Fruit fly (Drosophila melanogaster) whole organism, embryonic: Measurements from ENCODE around the gene CG31089.
A peak's percentile ranks its signal among the peaks of the same experiment; 100 is the strongest.

Experiments used
- Ada2b ChIP-seq: fragments of 200-800 bp; sonication (Bioruptor generic); IDR thresholded peaks from 2 replicates; pipeline ENCODE4 v1.3.6; 2022; ENCODE audit warnings: missing biosample characterization, missing genetic modification characterization
- B-H2 ChIP-seq: fragments of 200-800 bp; sonication (Bioruptor generic); optimal IDR thresholded peaks from 2 replicates; lab custom pipeline; 2018; ENCODE audit warnings: missing biosample characterization, mild to moderate bottlenecking, missing genetic modification characterization
- CG1233 ChIP-seq: fragments of 200-800 bp; sonication (Bioruptor generic); optimal IDR thresholded peaks from 4 replicates; lab custom pipeline; 2018; ENCODE audit warnings: missing biosample characterization, mild to moderate bottlenecking, missing genetic modification characterization
- CG13894 ChIP-seq: fragments of 200-800 bp; sonication (Bioruptor generic); optimal IDR thresholded peaks from 3 replicates; lab custom pipeline; 2018; ENCODE audit warnings: missing biosample characterization, mild to moderate bottlenecking, missing genetic modification characterization, moderate library complexity
- CG14441 ChIP-seq: fragments of 200-800 bp; sonication (Bioruptor generic); IDR thresholded peaks from 2 replicates; pipeline ENCODE4 v1.3.6; 2022; ENCODE audit warnings: missing biosample characterization, missing genetic modification characterization
- CG1603 ChIP-seq: fragments of 200-800 bp; sonication (Bioruptor generic); optimal IDR thresholded peaks from 2 replicates; lab custom pipeline; 2019; ENCODE audit warnings: missing biosample characterization, mild to moderate bottlenecking, missing genetic modification characterization, moderate library complexity
- CG17359 ChIP-seq: fragments of 200-800 bp; sonication (Bioruptor generic); optimal IDR thresholded peaks from 3 replicates; lab custom pipeline; 2018; ENCODE audit warnings: missing biosample characterization, mild to moderate bottlenecking, missing genetic modification characterization, moderate library complexity
- CG17802 ChIP-seq: fragments of 200-800 bp; sonication (Bioruptor generic); optimal IDR thresholded peaks from 2 replicates; lab custom pipeline; 2018; ENCODE audit warnings: missing biosample characterization, mild to moderate bottlenecking, missing genetic modification characterization, moderate library complexity
- CG18764 ChIP-seq: fragments of 200-800 bp; sonication (Bioruptor generic); optimal IDR thresholded peaks from 3 replicates; lab custom pipeline; 2016; ENCODE audit warnings: missing biosample characterization, missing genetic modification characterization
- CG2202 ChIP-seq: fragments of 200-800 bp; sonication (Bioruptor generic); optimal IDR thresholded peaks from 2 replicates; lab custom pipeline; 2018; ENCODE audit warnings: missing biosample characterization, mild to moderate bottlenecking, missing genetic modification characterization
- CG2678 ChIP-seq: fragments of 200-800 bp; sonication (Bioruptor generic); optimal IDR thresholded peaks from 3 replicates; lab custom pipeline; 2019; ENCODE audit warnings: missing biosample characterization, mild to moderate bottlenecking, missing genetic modification characterization, moderate library complexity
- CG30403 ChIP-seq: fragments of 200-800 bp; sonication (Bioruptor generic); optimal IDR thresholded peaks from 3 replicates; lab custom pipeline; 2016; ENCODE audit warnings: missing biosample characterization, missing genetic modification characterization
- CG31224 ChIP-seq: fragments of 200-800 bp; sonication (Bioruptor generic); IDR thresholded peaks from 2 replicates; pipeline ENCODE4 v1.3.6; 2022; ENCODE audit warnings: missing biosample characterization, missing genetic modification characterization
- CG31365 ChIP-seq: fragments of 200-800 bp; sonication (Bioruptor generic); optimal IDR thresholded peaks from 2 replicates; lab custom pipeline; 2018; ENCODE audit warnings: missing biosample characterization, mild to moderate bottlenecking, missing genetic modification characterization
- CG32532 ChIP-seq: fragments of 200-800 bp; sonication (Bioruptor generic); IDR thresholded peaks from 2 replicates; pipeline ENCODE4 v1.3.6; 2022; ENCODE audit warnings: missing biosample characterization, missing genetic modification characterization
- CG32767 ChIP-seq: fragments of 200-800 bp; sonication (Bioruptor generic); IDR thresholded peaks from 2 replicates; pipeline ENCODE4 v1.3.6; 2022; ENCODE audit warnings: missing biosample characterization, missing genetic modification characterization
- CG42726 ChIP-seq: fragments of 200-800 bp; sonication (Bioruptor generic); IDR thresholded peaks from 2 replicates; pipeline ENCODE4 v1.3.6; 2022; ENCODE audit warnings: missing biosample characterization, missing genetic modification characterization; ENCODE audit not compliant: partially characterized antibody
- CG5953 ChIP-seq: fragments of 200-800 bp; sonication (Bioruptor generic); IDR thresholded peaks from 2 replicates; pipeline ENCODE4 v1.3.6; 2022; ENCODE audit warnings: missing biosample characterization, missing genetic modification characterization
- CG6175 ChIP-seq: fragments of 200-800 bp; sonication (Bioruptor generic); IDR thresholded peaks from 3 replicates; pipeline ENCODE4 v1.3.6; 2022; ENCODE audit warnings: missing biosample characterization, missing genetic modification characterization
- CG8290 ChIP-seq, 3 experiments: fragments of 200-800 bp; sonication (Bioruptor generic); optimal IDR thresholded peaks; 2 replicates each; lab custom pipeline; 2016 to 2019; ENCODE audit warnings: missing biosample characterization in 3 of 3, missing genetic modification characterization in 3 of 3, mild to moderate bottlenecking in 2 of 3, moderate library complexity in 1 of 3
- CG9215 ChIP-seq: fragments of 200-800 bp; sonication (Bioruptor generic); IDR thresholded peaks from 2 replicates; pipeline ENCODE4 v1.3.6; 2022; ENCODE audit warnings: missing biosample characterization, missing genetic modification characterization
- Doc3 ChIP-seq: fragments of 200-800 bp; sonication (Bioruptor generic); IDR thresholded peaks from 3 replicates; pipeline ENCODE4 v1.3.6; 2022; ENCODE audit warnings: missing biosample characterization, missing genetic modification characterization; ENCODE audit not compliant: partially characterized antibody
- Dp ChIP-seq: fragments of 200-800 bp; sonication (Bioruptor generic); optimal IDR thresholded peaks from 2 replicates; lab custom pipeline; 2018; ENCODE audit warnings: missing biosample characterization, mild to moderate bottlenecking, missing genetic modification characterization, moderate library complexity
- E2f2 ChIP-seq: fragments of 200-800 bp; sonication (Bioruptor generic); IDR thresholded peaks from 2 replicates; pipeline ENCODE4 v1.3.6; 2022; ENCODE audit warnings: missing biosample characterization, missing genetic modification characterization
- Hand ChIP-seq: fragments of 200-800 bp; sonication (Bioruptor generic); optimal IDR thresholded peaks from 2 replicates; lab custom pipeline; 2017; ENCODE audit warnings: mild to moderate bottlenecking, missing biosample characterization, missing genetic modification reagents, missing genetic modification characterization
- Hr78 ChIP-seq, 2 experiments: fragments of 200-800 bp in 1 of 2; fragments of >200 bp in 1 of 2; sonication (Bioruptor generic) in 1 of 2; optimal IDR thresholded peaks; 2 replicates each; lab custom pipeline; 2017 to 2019; ENCODE audit warnings: missing biosample characterization in 2 of 2, missing genetic modification characterization in 2 of 2, mild to moderate bottlenecking in 1 of 2, moderate library complexity in 1 of 2
- Lhr ChIP-seq: fragments of 200-800 bp; sonication (Bioruptor generic); optimal IDR thresholded peaks from 3 replicates; lab custom pipeline; 2017; ENCODE audit warnings: mild to moderate bottlenecking, missing biosample characterization, missing genetic modification reagents, missing genetic modification characterization
- Lpt ChIP-seq: fragments of >200 bp; optimal IDR thresholded peaks from 2 replicates; lab custom pipeline; 2018; ENCODE audit warnings: missing biosample characterization, missing genetic modification characterization
- Opbp ChIP-seq: fragments of 200-800 bp; sonication (Bioruptor generic); IDR thresholded peaks from 3 replicates; pipeline ENCODE4 v1.3.6; 2022; ENCODE audit warnings: missing biosample characterization, missing genetic modification characterization; ENCODE audit not compliant: partially characterized antibody
- Sry-β ChIP-seq: fragments of 200-800 bp; sonication (Bioruptor generic); optimal IDR thresholded peaks from 2 replicates; lab custom pipeline; 2018; ENCODE audit warnings: missing biosample characterization, mild to moderate bottlenecking, missing genetic modification characterization, moderate library complexity
- Stat92E ChIP-seq, 3 experiments: fragments of >200 bp in 2 of 3; fragments of 200-800 bp in 1 of 3; sonication (Bioruptor generic) in 1 of 3; optimal IDR thresholded peaks; 2 replicates each; lab custom pipeline; 2017 to 2019; ENCODE audit warnings: missing biosample characterization in 3 of 3, missing genetic modification characterization in 3 of 3, mild to moderate bottlenecking in 1 of 3, moderate library complexity in 1 of 3
- TFAM ChIP-seq: fragments of 200-800 bp; sonication (Bioruptor generic); optimal IDR thresholded peaks from 2 replicates; lab custom pipeline; 2017; ENCODE audit warnings: missing biosample characterization, missing genetic modification characterization, inconsistent platforms
- Xbp1 ChIP-seq: fragments of 200-800 bp; sonication (Bioruptor generic); optimal IDR thresholded peaks from 3 replicates; lab custom pipeline; 2016; ENCODE audit warnings: missing biosample characterization, mild to moderate bottlenecking, missing genetic modification characterization
- ac ChIP-seq: fragments of 200-800 bp; sonication (Bioruptor generic); optimal IDR thresholded peaks from 3 replicates; lab custom pipeline; 2017; ENCODE audit warnings: missing biosample characterization, mild to moderate bottlenecking, missing genetic modification characterization
- chinmo ChIP-seq: fragments of 200-800 bp; sonication (Bioruptor generic); IDR thresholded peaks from 4 replicates; pipeline ENCODE4 v1.3.6; 2022; ENCODE audit warnings: missing biosample characterization, missing genetic modification characterization; ENCODE audit not compliant: partially characterized antibody
- croc ChIP-seq: fragments of 200-800 bp; sonication (Bioruptor generic); conservative IDR thresholded peaks from 3 replicates; pipeline ENCODE4 v1.3.6; 2022; ENCODE audit warnings: missing biosample characterization, missing genetic modification characterization
- dysf ChIP-seq: fragments of 200-800 bp; sonication (Bioruptor generic); IDR thresholded peaks from 3 replicates; pipeline ENCODE4 v1.3.6; 2022; ENCODE audit warnings: missing biosample characterization, missing genetic modification characterization
- fd64A ChIP-seq: fragments of 200-800 bp; sonication (Bioruptor generic); optimal IDR thresholded peaks from 3 replicates; lab custom pipeline; 2018; ENCODE audit warnings: missing biosample characterization, mild to moderate bottlenecking, missing genetic modification characterization
- hkb ChIP-seq, 2 experiments: fragments of 200-800 bp in 1 of 2; fragments of >200 bp in 1 of 2; sonication (Bioruptor generic) in 1 of 2; IDR thresholded peaks in 1 of 2; optimal IDR thresholded peaks in 1 of 2; 2 replicates each; pipeline versions ENCODE4 v1.3.6 to Lab custom; 2017 to 2022; ENCODE audit warnings: missing biosample characterization in 1 of 2, missing genetic modification characterization in 1 of 2
- ken ChIP-seq: fragments of 200-800 bp; sonication (Bioruptor generic); IDR thresholded peaks from 3 replicates; pipeline ENCODE4 v1.3.6; 2022; ENCODE audit warnings: missing biosample characterization, missing genetic modification characterization
- nmo ChIP-seq: fragments of 200-800 bp; sonication (Bioruptor generic); optimal IDR thresholded peaks from 2 replicates; lab custom pipeline; 2018; ENCODE audit warnings: missing biosample characterization, mild to moderate bottlenecking, missing genetic modification characterization, moderate library complexity
- phol ChIP-seq: fragments of 200-800 bp; sonication (Bioruptor generic); optimal IDR thresholded peaks from 3 replicates; lab custom pipeline; 2018; ENCODE audit warnings: missing biosample characterization, mild to moderate bottlenecking, missing genetic modification characterization, moderate library complexity
- sens ChIP-seq: fragments of 200-800 bp; sonication (Bioruptor generic); peaks from one replicate; lab custom pipeline; 2016; ENCODE audit warnings: missing biosample characterization, missing genetic modification characterization
- slp2 ChIP-seq: fragments of 200-800 bp; sonication (Bioruptor generic); optimal IDR thresholded peaks from 2 replicates; lab custom pipeline; 2016; ENCODE audit warnings: missing biosample characterization, missing genetic modification characterization
- sr ChIP-seq: fragments of 200-800 bp; sonication (Bioruptor generic); IDR thresholded peaks from 3 replicates; pipeline ENCODE4 v1.3.6; 2022; ENCODE audit warnings: missing biosample characterization, missing genetic modification characterization
- stwl ChIP-seq: fragments of 200-800 bp; sonication (Bioruptor generic); optimal IDR thresholded peaks from 3 replicates; lab custom pipeline; 2018; ENCODE audit warnings: missing biosample characterization, mild to moderate bottlenecking, missing genetic modification characterization, moderate library complexity
- tna ChIP-seq: fragments of 200-800 bp; sonication (Bioruptor generic); IDR thresholded peaks from 2 replicates; pipeline ENCODE4 v1.3.6; 2022; ENCODE audit warnings: missing biosample characterization, missing genetic modification characterization; ENCODE audit not compliant: partially characterized antibody
- tup ChIP-seq: fragments of 200-800 bp; sonication (Bioruptor generic); optimal IDR thresholded peaks from 2 replicates; lab custom pipeline; 2016; ENCODE audit warnings: missing biosample characterization, mild to moderate bottlenecking, missing genetic modification characterization, moderate library complexity
- yki ChIP-seq: fragments of >200 bp; optimal IDR thresholded peaks from 3 replicates; lab custom pipeline; 2018

Gene CG31089

dm6 chr3R:25881915-25882314 lies 20.5 kb upstream of the CG31089 start, which contains the start of gene SppL (continued):
- TF ChIP-seq phol (tag; lab: Kevin White, UChicago) (peak; percentile 62), croc (GFP tag; lab: Robert Waterston, UW) (no peak), slp2 (no peak), CG17359 (tag; lab: Kevin White, UChicago) (no peak), CG14441 (no peak), Hand (GFP tag; lab: Kevin White, UChicago) (no peak), Hr78 (GFP tag; optimal IDR thresholded peaks at IDR 0.05; lab: Kevin White, UChicago) (no peak), TFAM (GFP tag; lab: Kevin White, UChicago) (no peak), Opbp (peak; percentile 26; the same call in 1 of the 3 replicates), Lhr (GFP tag; lab: Kevin White, UChicago) (no peak), CG1233 (GFP tag; lab: Kevin White, UChicago) (no peak), Stat92E (GFP tag; optimal IDR thresholded peaks at IDR 0.05; lab: Kevin White, UChicago) (peak in 1 of 3 experiments; percentile 41), CG31224 (no peak), sr (no peak), Xbp1 (GFP tag; lab: Kevin White, UChicago) (no peak), CG2678 (tag; lab: Kevin White, UChicago) (no peak), CG8290 (GFP tag; optimal IDR thresholded peaks at IDR 0.05; lab: Kevin White, UChicago) (no peak), CG8290 (tag; optimal IDR thresholded peaks at IDR 0.05; lab: Kevin White, UChicago) (peak in 1 of 2 experiments; percentile 13), CG6175 (GFP tag; lab: Robert Waterston, UW) (no peak), CG32767 (GFP tag; lab: Robert Waterston, UW) (0 out of 2 replicates have a peak, but pooled peaks have one; percentile 29), CG31365 (tag; lab: Kevin White, UChicago) (no peak), CG9215 (GFP tag; lab: Robert Waterston, UW) (no peak), yki (lab: Kevin White, UChicago) (no peak), dysf (GFP tag; lab: Robert Waterston, UW) (no peak), chinmo (GFP tag; lab: Robert Waterston, UW) (peak; percentile 63; the same call in 1 of the 4 replicates), CG2202 (tag; lab: Kevin White, UChicago) (peak; percentile 11), hkb (optimal IDR thresholded peaks at IDR 0.05; lab: Kevin White, UChicago) (no peak), hkb (GFP tag; IDR thresholded peaks at IDR 0.05; lab: Robert Waterston, UW) (0 out of 2 replicates have a peak, but pooled peaks have one; percentile 9), Sry-β (GFP tag; lab: Kevin White, UChicago) (no peak), fd64A (GFP tag; lab: Kevin White, UChicago) (no peak), CG1603 (peak; percentile 65), ac (GFP tag; lab: Kevin White, UChicago) (no peak), Lpt (GFP tag; lab: Kevin White, UChicago) (no peak), CG32532 (GFP tag; lab: Robert Waterston, UW) (no peak), CG13894 (tag; lab: Kevin White, UChicago) (no peak), CG18764 (GFP tag; lab: Kevin White, UChicago) (no peak), E2f2 (peak; percentile 27; the same call in 1 of the 2 replicates), CG5953 (GFP tag; lab: Robert Waterston, UW) (no peak), CG17802 (tag; lab: Kevin White, UChicago) (no peak), B-H2 (GFP tag; lab: Kevin White, UChicago) (no peak), Doc3 (GFP tag; lab: Robert Waterston, UW) (no peak), sens (GFP tag; lab: Kevin White, UChicago) (peak; percentile 35), nmo (no peak), CG42726 (GFP tag; lab: Robert Waterston, UW) (0 out of 2 replicates have a peak, but pooled peaks have one; percentile 13), Ada2b (GFP tag; lab: Robert Waterston, UW) (no peak), tna (GFP tag; lab: Robert Waterston, UW) (peak; percentile 12; the same call in 1 of the 2 replicates), ken (GFP tag; lab: Robert Waterston, UW) (peak; percentile 17; the same call in 1 of the 3 replicates), stwl (tag; lab: Kevin White, UChicago) (peak; percentile 67), tup (no peak), Dp (GFP tag; lab: Kevin White, UChicago) (peak; percentile 41), CG30403 (GFP tag; lab: Kevin White, UChicago) (no peak)
